Worm (Caenorhabditis elegans): ENCODE results near the gene pals-37.

DNA sequence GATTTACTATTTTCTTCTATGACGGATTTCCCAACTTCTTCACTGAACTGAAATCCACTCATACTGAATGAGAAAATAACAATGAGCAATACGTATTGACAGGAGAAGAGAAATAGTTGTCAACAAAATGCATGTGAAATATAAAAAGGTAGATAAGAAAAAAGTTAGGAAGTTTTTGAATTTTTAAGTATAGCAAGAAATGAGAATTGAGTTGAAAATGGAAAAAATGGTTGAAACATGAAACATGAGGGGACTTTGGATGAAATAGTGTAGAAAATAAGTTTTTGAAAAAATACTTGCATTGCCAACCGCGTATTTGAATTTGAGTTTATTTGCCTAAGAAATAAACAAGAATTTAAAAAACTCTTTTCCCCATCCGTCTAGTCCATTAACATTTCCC lies 5.6 kb upstream of the pals-37 start, which contains the start of the genes pals-38 and C54D10.9:
- no peak for TF ChIP-seq unc-39 (tag; optimal IDR thresholded peaks at IDR 0.05)
- TF ChIP-seq lim-7 (GFP tag; IDR thresholded peaks at IDR 0.05) = no peak
